Fruit fly (Drosophila melanogaster) whole organism, wandering third instar larva: ENCODE results near the gene blot.

Source experiments
- Abd-B ChIP-seq: fragments of >200 bp; optimal IDR thresholded peaks from 2 replicates; lab custom pipeline; 2017; ENCODE audit warnings: missing biosample characterization, missing genetic modification characterization
- CG32264 ChIP-seq: fragments of 200-800 bp; sonication (Bioruptor generic); optimal IDR thresholded peaks from 2 replicates; lab custom pipeline; 2016; ENCODE audit warnings: missing biosample characterization, missing genetic modification characterization
- CG9705 ChIP-seq: fragments of 200-800 bp; sonication (Bioruptor generic); optimal IDR thresholded peaks from 2 replicates; lab custom pipeline; 2018; ENCODE audit warnings: missing biosample characterization, mild to moderate bottlenecking, missing genetic modification characterization
- CrebA ChIP-seq: fragments of 200-800 bp; sonication (Bioruptor generic); optimal IDR thresholded peaks from 2 replicates; lab custom pipeline; 2016; ENCODE audit warnings: missing biosample characterization, mild to moderate bottlenecking, missing genetic modification characterization, borderline replicate concordance
- Dfd ChIP-seq: fragments of >200 bp; optimal IDR thresholded peaks from 2 replicates; lab custom pipeline; 2017; ENCODE audit warnings: missing biosample characterization, missing genetic modification characterization
- Dif ChIP-seq: fragments of 200-275, 200-300 bp; sonication (Bioruptor generic); optimal IDR thresholded peaks from 2 replicates; lab custom pipeline; 2018; ENCODE audit warnings: missing biosample characterization, missing genetic modification characterization; ENCODE audit not compliant: partially characterized antibody
- GATAd ChIP-seq: sonication (Bioruptor generic); optimal IDR thresholded peaks from 2 replicates; lab custom pipeline; 2016; ENCODE audit warnings: missing biosample characterization, missing genetic modification characterization
- HLH106 ChIP-seq: fragments of 200-800 bp; optimal IDR thresholded peaks from 3 replicates; lab custom pipeline; 2019; ENCODE audit warnings: missing biosample characterization, mild to moderate bottlenecking, missing genetic modification characterization, moderate library complexity
- Hnf4 ChIP-seq: fragments of 200-800 bp; sonication (Bioruptor generic); optimal IDR thresholded peaks from 2 replicates; lab custom pipeline; 2016; ENCODE audit warnings: missing biosample characterization, mild to moderate bottlenecking, missing genetic modification characterization
- Hr78 ChIP-seq: fragments of >200 bp; optimal IDR thresholded peaks from 2 replicates; lab custom pipeline; 2017; ENCODE audit warnings: missing biosample characterization, missing genetic modification characterization
- Hr83 ChIP-seq: fragments of 200-300 bp; sonication (Bioruptor generic); optimal IDR thresholded peaks from 2 replicates; lab custom pipeline; 2016; ENCODE audit warnings: missing biosample characterization, mild to moderate bottlenecking, missing genetic modification characterization, moderate library complexity; ENCODE audit not compliant: poor library complexity, severe bottlenecking
- Jra ChIP-seq: sonication (Bioruptor generic); optimal IDR thresholded peaks from 2 replicates; lab custom pipeline; 2016; ENCODE audit warnings: missing biosample characterization, missing genetic modification characterization
- Mio ChIP-seq: sonication (Bioruptor generic); optimal IDR thresholded peaks from 2 replicates; lab custom pipeline; 2016; ENCODE audit warnings: missing biosample characterization, missing genetic modification characterization
- Myc ChIP-seq: fragments of >200 bp; optimal IDR thresholded peaks from 2 replicates; lab custom pipeline; 2017
- N ChIP-seq: fragments of >200 bp; optimal IDR thresholded peaks from 2 replicates; lab custom pipeline; 2018; ENCODE audit warnings: missing biosample characterization, missing external identifiers, missing genetic modification characterization
- OdsH ChIP-seq: fragments of 200-800 bp; sonication (Bioruptor generic); optimal IDR thresholded peaks from 2 replicates; lab custom pipeline; 2016; ENCODE audit warnings: missing biosample characterization, mild to moderate bottlenecking, missing genetic modification characterization
- Rel ChIP-seq, 2 experiments: fragments of 200-800 bp; sonication (Bioruptor generic) in 1 of 2; optimal IDR thresholded peaks; 2 replicates in 1 of 2; 3 replicates in 1 of 2; lab custom pipeline; 2016 to 2019; ENCODE audit warnings: mild to moderate bottlenecking in 2 of 2, missing biosample characterization in 2 of 2, missing genetic modification characterization in 2 of 2, moderate library complexity in 1 of 2
- Sp1 ChIP-seq: fragments of 200-800 bp; sonication (Bioruptor generic); optimal IDR thresholded peaks from 3 replicates; lab custom pipeline; 2019; ENCODE audit warnings: missing biosample characterization, mild to moderate bottlenecking, missing genetic modification characterization, moderate library complexity
- Vsx2 ChIP-seq: fragments of 200-300, 225-300 bp; sonication (Bioruptor generic); optimal IDR thresholded peaks from 2 replicates; lab custom pipeline; 2018; ENCODE audit warnings: missing biosample characterization, missing genetic modification characterization; ENCODE audit not compliant: partially characterized antibody
- br ChIP-seq: fragments of 200-800 bp; sonication (Bioruptor generic); optimal IDR thresholded peaks from 2 replicates; lab custom pipeline; 2016; ENCODE audit warnings: missing biosample characterization, missing genetic modification characterization
- brk ChIP-seq: fragments of 200-800 bp; sonication (Bioruptor generic); optimal IDR thresholded peaks from 2 replicates; lab custom pipeline; 2016; ENCODE audit warnings: missing biosample characterization, mild to moderate bottlenecking, missing genetic modification characterization
- dl ChIP-seq, 2 experiments: fragments of 175-275, 200-275 bp in 1 of 2; fragments of 200-275 bp in 1 of 2; sonication (Bioruptor generic); optimal IDR thresholded peaks; lab custom pipeline; 2018; ENCODE audit warnings: mild to moderate bottlenecking in 2 of 2, missing biosample characterization in 2 of 2, missing genetic modification characterization in 2 of 2, moderate library complexity in 2 of 2; ENCODE audit not compliant: partially characterized antibody in 2 of 2, insufficient read depth in 1 of 2
- dmrt93B ChIP-seq: fragments of 200-800 bp; sonication (Bioruptor generic); optimal IDR thresholded peaks from 2 replicates; lab custom pipeline; 2018; ENCODE audit warnings: missing biosample characterization, mild to moderate bottlenecking, missing genetic modification characterization
- dsf ChIP-seq: sonication (Bioruptor generic); optimal IDR thresholded peaks from 2 replicates; lab custom pipeline; 2016; ENCODE audit warnings: missing biosample characterization, missing genetic modification characterization, borderline replicate concordance
- ey ChIP-seq: fragments of 200-800 bp; sonication (Bioruptor generic); optimal IDR thresholded peaks from 2 replicates; lab custom pipeline; 2016; ENCODE audit warnings: missing biosample characterization, missing genetic modification characterization
- foxo ChIP-seq, 2 experiments: fragments of 200-800 bp; sonication (Bioruptor generic); optimal IDR thresholded peaks; 2 replicates in 1 of 2; 3 replicates in 1 of 2; lab custom pipeline; 2016 to 2017; ENCODE audit warnings: missing biosample characterization in 2 of 2, missing genetic modification characterization in 2 of 2
- fru ChIP-seq: fragments of 200-800 bp; sonication (Bioruptor generic); optimal IDR thresholded peaks from 3 replicates; lab custom pipeline; 2016; ENCODE audit warnings: missing biosample characterization, mild to moderate bottlenecking, missing genetic modification characterization
- h ChIP-seq: fragments of 200-800 bp; sonication (Bioruptor generic); optimal IDR thresholded peaks from 3 replicates; lab custom pipeline; 2016; ENCODE audit warnings: missing biosample characterization, mild to moderate bottlenecking, missing genetic modification characterization
- jim ChIP-seq: fragments of 175-275, 200-325 bp; sonication (Bioruptor generic); optimal IDR thresholded peaks from 2 replicates; lab custom pipeline; 2016; ENCODE audit warnings: missing biosample characterization, mild to moderate bottlenecking, missing genetic modification characterization
- lola ChIP-seq: fragments of >200 bp; optimal IDR thresholded peaks from 2 replicates; lab custom pipeline; 2017; ENCODE audit warnings: missing biosample characterization, missing genetic modification characterization
- pan ChIP-seq: fragments of >200 bp; optimal IDR thresholded peaks from 2 replicates; lab custom pipeline; 2017
- psq ChIP-seq: fragments of 200-800 bp; sonication (Bioruptor generic); optimal IDR thresholded peaks from 3 replicates; lab custom pipeline; 2017; ENCODE audit warnings: missing biosample characterization, mild to moderate bottlenecking, missing genetic modification characterization, moderate library complexity
- rgr ChIP-seq: fragments of 200-800 bp; sonication (Bioruptor generic); optimal IDR thresholded peaks from 3 replicates; lab custom pipeline; 2016; ENCODE audit warnings: missing biosample characterization, mild to moderate bottlenecking, missing genetic modification characterization
- sage ChIP-seq: fragments of 200-800 bp; sonication (Bioruptor generic); optimal IDR thresholded peaks from 2 replicates; lab custom pipeline; 2016; ENCODE audit warnings: missing biosample characterization, mild to moderate bottlenecking, missing genetic modification characterization
- sv ChIP-seq: fragments of 200-800 bp; sonication (Bioruptor generic); optimal IDR thresholded peaks from 3 replicates; lab custom pipeline; 2016; ENCODE audit warnings: missing biosample characterization, missing genetic modification characterization
- tai ChIP-seq: sonication (Bioruptor generic); optimal IDR thresholded peaks from 2 replicates; lab custom pipeline; 2016; ENCODE audit warnings: missing biosample characterization, missing genetic modification characterization
- usp ChIP-seq: fragments of >200 bp; optimal IDR thresholded peaks from 2 replicates; lab custom pipeline; 2017; ENCODE audit warnings: missing biosample characterization, missing genetic modification characterization
- woc ChIP-seq: sonication (Bioruptor generic); optimal IDR thresholded peaks from 2 replicates; lab custom pipeline; 2016; ENCODE audit warnings: missing biosample characterization, mild to moderate bottlenecking, missing genetic modification characterization

The blot gene

dm6 chr3L:17432947-17433346 lies 11.6 kb upstream of the blot start, which contains the start of gene frc:
Gene frc (minus strand): TSS chr3L:17433190.
- TF ChIP-seq Rel (GFP tag; optimal IDR thresholded peaks at IDR 0.05; lab: Kevin White, UChicago) (no peak), Rel (tag; optimal IDR thresholded peaks at IDR 0.05; lab: Kevin White, UChicago) (peak; percentile 5), br (no peak), CG32264 (no peak), Dif (GFP tag; lab: Kevin White, UChicago) (no peak), jim (GFP tag; lab: Kevin White, UChicago) (no peak), HLH106 (no peak), Myc (lab: Kevin White, UChicago) (no peak)

DNA sequence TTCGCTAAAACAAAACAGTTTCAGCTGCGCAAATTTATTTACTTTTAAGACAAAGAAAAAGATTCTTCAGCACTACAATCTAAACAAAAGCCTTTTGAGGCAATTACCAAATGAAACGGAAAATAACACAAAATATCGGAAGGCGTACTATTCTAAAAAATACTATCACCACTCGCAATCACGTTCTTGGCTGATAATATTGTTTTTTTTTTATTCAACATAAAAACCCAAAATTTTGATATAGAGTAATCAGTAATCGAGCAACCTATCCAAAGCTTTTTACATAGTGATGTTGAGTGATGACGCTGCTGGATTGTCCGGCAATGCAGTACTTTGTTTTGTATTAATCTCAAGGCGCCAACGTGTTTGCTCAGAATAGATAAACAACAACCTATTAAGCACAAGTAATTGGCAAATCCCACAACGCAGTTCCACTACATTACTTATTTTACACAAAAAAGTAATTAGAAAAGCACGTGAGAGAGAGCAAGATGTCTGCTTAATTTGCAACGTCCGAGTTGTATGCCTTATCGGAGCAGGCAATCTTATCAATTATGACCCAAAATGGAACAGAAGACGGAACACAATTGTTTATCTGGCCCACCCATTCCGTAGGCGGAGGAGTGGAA lies 9.8 kb upstream of the blot start:
- TF ChIP-seq rgr (GFP tag; lab: Kevin White, UChicago) (no peak), Myc (lab: Kevin White, UChicago) (no peak), fru (GFP tag; lab: Kevin White, UChicago) (peak; percentile 47), Hnf4 (no peak), woc (GFP tag; lab: Kevin White, UChicago) (peak; percentile 20), dl (GFP tag; optimal IDR thresholded peaks at IDR 0.05; lab: Kevin White, UChicago; ENCODE audit: insufficient read depth in 1 of 2, partially characterized antibody in 2 of 2) (no peak), Jra (GFP tag; lab: Kevin White, UChicago) (no peak), Rel (GFP tag; optimal IDR thresholded peaks at IDR 0.05; lab: Kevin White, UChicago) (no peak), Rel (tag; optimal IDR thresholded peaks at IDR 0.05; lab: Kevin White, UChicago) (no peak), Abd-B (GFP tag; lab: Kevin White, UChicago) (no peak), h (GFP tag; lab: Kevin White, UChicago) (peak; percentile 5), Vsx2 (GFP tag; lab: Kevin White, UChicago) (no peak), HLH106 (no peak), OdsH (GFP tag; lab: Kevin White, UChicago) (no peak), Hr78 (no peak), psq (no peak), dmrt93B (GFP tag; lab: Kevin White, UChicago) (no peak), Hr83 (no peak), Dif (GFP tag; lab: Kevin White, UChicago) (no peak), GATAd (GFP tag; lab: Kevin White, UChicago) (no peak), Mio (GFP tag; lab: Kevin White, UChicago) (no peak), sv (GFP tag; lab: Kevin White, UChicago) (no peak), br (peak; percentile 14), ey (GFP tag; lab: Kevin White, UChicago) (peak; percentile 22), CG9705 (no peak), N (GFP tag; lab: Kevin White, UChicago) (no peak), lola (GFP tag; lab: Kevin White, UChicago) (no peak), CrebA (no peak), foxo (GFP tag; optimal IDR thresholded peaks at IDR 0.05; lab: Kevin White, UChicago) (peak in 1 of 2 experiments; percentile 33), dsf (GFP tag; lab: Kevin White, UChicago) (no peak), Dfd (GFP tag; lab: Kevin White, UChicago) (no peak), brk (no peak), CG32264 (peak; percentile 21), pan (no peak), usp (GFP tag; lab: Kevin White, UChicago) (no peak), sage (GFP tag; lab: Kevin White, UChicago) (no peak), jim (GFP tag; lab: Kevin White, UChicago) (no peak), Sp1 (GFP tag; lab: Kevin White, UChicago) (no peak), tai (no peak)

- TF ChIP-seq CG32264 = no peak
- no peak for TF ChIP-seq N (GFP tag; lab: Kevin White, UChicago)
- TF ChIP-seq Hnf4 = no peak
- TF ChIP-seq fru (GFP tag; lab: Kevin White, UChicago) = no peak
- TF ChIP-seq br = peak; percentile 6
- TF ChIP-seq sv (GFP tag; lab: Kevin White, UChicago) = no peak
- no peak for TF ChIP-seq Abd-B (GFP tag; lab: Kevin White, UChicago)
- no peak for TF ChIP-seq Myc (lab: Kevin White, UChicago)
- TF ChIP-seq OdsH (GFP tag; lab: Kevin White, UChicago) = no peak
- TF ChIP-seq GATAd (GFP tag; lab: Kevin White, UChicago) = no peak
- peak in 1 of 2 experiments; percentile 44 for TF ChIP-seq dl (GFP tag; optimal IDR thresholded peaks at IDR 0.05; lab: Kevin White, UChicago; ENCODE audit: insufficient read depth in 1 of 2, partially characterized antibody in 2 of 2)
- TF ChIP-seq Jra (GFP tag; lab: Kevin White, UChicago) = peak; percentile 48
- TF ChIP-seq lola (GFP tag; lab: Kevin White, UChicago) = no peak
- TF ChIP-seq ey (GFP tag; lab: Kevin White, UChicago) = no peak
- TF ChIP-seq woc (GFP tag; lab: Kevin White, UChicago) = no peak
- no peak for TF ChIP-seq pan
- TF ChIP-seq Vsx2 (GFP tag; lab: Kevin White, UChicago) = no peak
- TF ChIP-seq HLH106 = no peak
- TF ChIP-seq foxo (GFP tag; optimal IDR thresholded peaks at IDR 0.05; lab: Kevin White, UChicago) = no peak
- no peak for TF ChIP-seq Hr78
- peak; percentile 80 for TF ChIP-seq Dif (GFP tag; lab: Kevin White, UChicago)
- no peak for TF ChIP-seq rgr (GFP tag; lab: Kevin White, UChicago)
- TF ChIP-seq CrebA = no peak
- no peak for TF ChIP-seq Mio (GFP tag; lab: Kevin White, UChicago)
- TF ChIP-seq h (GFP tag; lab: Kevin White, UChicago) = peak; percentile 1
- no peak for TF ChIP-seq jim (GFP tag; lab: Kevin White, UChicago)
- no peak for TF ChIP-seq brk
These were observed 9.1 kb upstream of the blot start for dm6 chr3L:17430390-17430789.
